Worm (Caenorhabditis elegans) whole organism, late embryonic: ENCODE results near the gene sri-51.

Source experiments
- ama-1 ChIP-seq: fragments of 150-350 bp; optimal IDR thresholded peaks from 2 replicates; lab custom pipeline; 2014
- ceh-9 ChIP-seq: sonication (generic microtip); optimal IDR thresholded peaks from 2 replicates; lab custom pipeline; 2016; ENCODE audit warnings: mild to moderate bottlenecking, missing genetic modification characterization, inconsistent platforms, missing compliant biosample characterization
- hlh-30 ChIP-seq: sonication (generic microtip); optimal IDR thresholded peaks from 2 replicates; lab custom pipeline; 2017; ENCODE audit warnings: antibody characterized with exemption, missing genetic modification characterization, missing compliant biosample characterization; ENCODE audit not compliant: insufficient read depth
- lin-11 ChIP-seq: fragments of 200-800 bp; sonication (Bioruptor generic); optimal IDR thresholded peaks from 2 replicates; lab custom pipeline; 2018; ENCODE audit warnings: mild to moderate bottlenecking, missing genetic modification characterization, missing compliant biosample characterization
- mec-3 ChIP-seq: sonication (generic microtip); optimal IDR thresholded peaks from 2 replicates; lab custom pipeline; 2016; ENCODE audit warnings: borderline replicate concordance, missing genetic modification characterization, missing compliant biosample characterization
- pag-3 ChIP-seq: sonication (generic microtip); optimal IDR thresholded peaks from 2 replicates; lab custom pipeline; 2016; ENCODE audit warnings: missing compliant biosample characterization, missing genetic modification characterization, borderline replicate concordance
- unc-42 ChIP-seq: sonication (generic microtip); optimal IDR thresholded peaks from 2 replicates; lab custom pipeline; 2016; ENCODE audit warnings: missing genotype, missing genetic modification characterization, missing compliant biosample characterization
- unc-55 ChIP-seq: sonication (generic microtip); optimal IDR thresholded peaks from 2 replicates; lab custom pipeline; 2017; ENCODE audit warnings: missing biosample characterization, missing genetic modification reagents, missing genetic modification characterization
- unc-86 ChIP-seq: sonication (generic microtip); optimal IDR thresholded peaks from 2 replicates; lab custom pipeline; 2016; ENCODE audit warnings: missing genetic modification characterization, missing compliant biosample characterization

DNA sequence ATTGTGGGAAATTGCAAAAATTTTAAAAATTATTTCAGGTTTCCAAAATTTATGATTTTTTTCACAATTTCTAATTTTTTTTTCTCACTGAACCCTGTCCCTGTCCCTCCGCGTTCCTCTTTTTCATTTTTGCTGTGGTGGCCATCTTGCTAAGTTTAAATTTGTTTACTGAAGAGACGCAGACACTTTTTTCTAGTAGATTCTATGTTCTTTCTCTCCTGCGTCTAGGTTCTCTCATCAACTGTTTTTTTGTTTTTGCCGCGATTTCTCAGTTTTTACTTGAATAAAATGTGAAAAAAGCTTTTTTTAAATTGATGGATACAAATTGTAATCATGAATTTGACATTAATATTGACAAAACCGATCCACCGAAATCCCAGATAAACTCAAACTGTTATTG is 10.4 kb upstream of the sri-51 start, which contains the start of gene ZC239.6:
- TF ChIP-seq pag-3 (tag; lab: Kevin White, UChicago): no peak
- no peak for TF ChIP-seq ceh-9 (tag; lab: Kevin White, UChicago)
- TF ChIP-seq unc-55 (GFP tag; lab: Kevin White, UChicago): no peak
- TF ChIP-seq lin-11 (tag; lab: Kevin White, UChicago): no peak
- TF ChIP-seq unc-42: no peak
- no peak for TF ChIP-seq mec-3 (tag; lab: Kevin White, UChicago)
- no peak for TF ChIP-seq hlh-30 (tag; lab: Kevin White, UChicago)
- TF ChIP-seq unc-86 (tag; lab: Kevin White, UChicago): no peak
- no peak for TF ChIP-seq ama-1 (lab: Kevin White, UChicago)
